Fruit fly (Drosophila melanogaster) whole organism, embryonic: ENCODE data around the gene CG31898.

Source experiments
- Abd-B ChIP-seq: fragments of 200-800 bp; sonication (Bioruptor generic); optimal IDR thresholded peaks from 2 replicates; lab custom pipeline; 2018; ENCODE audit warnings: missing biosample characterization, mild to moderate bottlenecking, missing genetic modification characterization, moderate library complexity
- Adf1 ChIP-seq: fragments of 200-800 bp; sonication (Bioruptor generic); IDR thresholded peaks from 2 replicates; pipeline ENCODE4 v1.3.6; 2022; ENCODE audit warnings: missing biosample characterization, missing genetic modification characterization
- Awh ChIP-seq: fragments of 200-800 bp; sonication (Bioruptor generic); IDR thresholded peaks from 2 replicates; pipeline ENCODE4, ENCODE4 v1.3.6; 2022; ENCODE audit warnings: missing biosample characterization, missing genetic modification characterization
- CG10267 ChIP-seq: fragments of 200-800 bp; sonication (Bioruptor generic); optimal IDR thresholded peaks from 2 replicates; lab custom pipeline; 2018; ENCODE audit warnings: missing biosample characterization, mild to moderate bottlenecking, missing genetic modification characterization, moderate library complexity
- CG10959 ChIP-seq: fragments of 200-800 bp; sonication (Bioruptor generic); IDR thresholded peaks from 2 replicates; pipeline ENCODE4 v1.3.6; 2022; ENCODE audit warnings: missing biosample characterization, missing genetic modification characterization
- CG11093 ChIP-seq: fragments of 200-800 bp; sonication (Bioruptor generic); IDR thresholded peaks from 3 replicates; pipeline ENCODE4 v1.3.6; 2022; ENCODE audit warnings: missing biosample characterization, missing genetic modification characterization
- CG12155 ChIP-seq: fragments of 200-800 bp; sonication (Bioruptor generic); optimal IDR thresholded peaks from 3 replicates; lab custom pipeline; 2016; ENCODE audit warnings: missing biosample characterization, missing genetic modification characterization
- CG12769 ChIP-seq: fragments of 200-800 bp; sonication (Bioruptor generic); optimal IDR thresholded peaks from 2 replicates; lab custom pipeline; 2019; ENCODE audit warnings: missing biosample characterization, mild to moderate bottlenecking, missing genetic modification characterization, moderate library complexity
- CG14050 ChIP-seq: fragments of 200-800 bp; sonication (Bioruptor generic); IDR thresholded peaks from 3 replicates; pipeline ENCODE4 v1.3.6; 2022; ENCODE audit warnings: missing biosample characterization, missing genetic modification characterization
- CG14667 ChIP-seq: fragments of 200-800 bp; sonication (Bioruptor generic); IDR thresholded peaks from 2 replicates; pipeline ENCODE4 v1.3.6; 2022; ENCODE audit warnings: missing biosample characterization, missing genetic modification characterization
- CG14860 ChIP-seq: fragments of 200-800 bp; sonication (Bioruptor generic); IDR thresholded peaks from 3 replicates; pipeline ENCODE4 v1.3.6; 2022; ENCODE audit warnings: missing biosample characterization, missing genetic modification characterization; ENCODE audit not compliant: partially characterized antibody
- CG15011 ChIP-seq: fragments of 200-800 bp; sonication (Bioruptor generic); optimal IDR thresholded peaks from 3 replicates; lab custom pipeline; 2018; ENCODE audit warnings: missing biosample characterization, mild to moderate bottlenecking, missing genetic modification characterization
- CG15514 ChIP-seq: fragments of 200-800 bp; sonication (Bioruptor generic); optimal IDR thresholded peaks from 3 replicates; lab custom pipeline; 2017; ENCODE audit warnings: missing biosample characterization, missing genetic modification characterization, mild to moderate bottlenecking, moderate library complexity, missing genetic modification reagents
- CG17385 ChIP-seq: fragments of 200-800 bp; sonication (Bioruptor generic); optimal IDR thresholded peaks from 3 replicates; lab custom pipeline; 2018; ENCODE audit warnings: missing biosample characterization, mild to moderate bottlenecking, missing genetic modification characterization
- CG2116 ChIP-seq: fragments of 200-800 bp; sonication (Bioruptor generic); optimal IDR thresholded peaks from 3 replicates; lab custom pipeline; 2018; ENCODE audit warnings: missing biosample characterization, mild to moderate bottlenecking, missing genetic modification characterization
- CG2875 ChIP-seq: fragments of 200-800 bp; sonication (Bioruptor generic); optimal IDR thresholded peaks from 2 replicates; lab custom pipeline; 2017; ENCODE audit warnings: missing biosample characterization, mild to moderate bottlenecking, missing genetic modification characterization, missing genetic modification reagents
- CG3847 ChIP-seq: fragments of 200-800 bp; sonication (Bioruptor generic); IDR thresholded peaks from 2 replicates; pipeline ENCODE4 v1.3.6; 2022; ENCODE audit warnings: missing biosample characterization, missing genetic modification characterization
- CG4360 ChIP-seq: fragments of 200-800 bp; sonication (Bioruptor generic); IDR thresholded peaks from 2 replicates; pipeline ENCODE4 v1.3.6; 2022; ENCODE audit warnings: missing biosample characterization, missing genetic modification characterization
- CG4820 ChIP-seq: fragments of 200-800 bp; sonication (Bioruptor generic); optimal IDR thresholded peaks from 3 replicates; lab custom pipeline; 2016; ENCODE audit warnings: missing biosample characterization, missing genetic modification characterization
- CG7987 ChIP-seq: fragments of 200-800 bp; sonication (Bioruptor generic); optimal IDR thresholded peaks from 2 replicates; lab custom pipeline; 2018; ENCODE audit warnings: missing biosample characterization, mild to moderate bottlenecking, missing genetic modification characterization, moderate library complexity
- CG9876 ChIP-seq: fragments of 200-800 bp; sonication (Bioruptor generic); optimal IDR thresholded peaks from 2 replicates; lab custom pipeline; 2016; ENCODE audit warnings: missing biosample characterization, missing genetic modification characterization
- Dll ChIP-seq: fragments of 200-800 bp; sonication (Bioruptor generic); IDR thresholded peaks from 4 replicates; pipeline ENCODE4 v1.3.6; 2022; ENCODE audit warnings: missing biosample characterization, missing genetic modification characterization; ENCODE audit not compliant: partially characterized antibody
- Dp ChIP-seq: fragments of 200-800 bp; sonication (Bioruptor generic); optimal IDR thresholded peaks from 2 replicates; lab custom pipeline; 2018; ENCODE audit warnings: missing biosample characterization, mild to moderate bottlenecking, missing genetic modification characterization, moderate library complexity
- Drgx ChIP-seq: fragments of 200-800 bp; sonication (Bioruptor generic); IDR thresholded peaks from 2 replicates; pipeline ENCODE4 v1.3.6; 2022; ENCODE audit warnings: missing biosample characterization, missing genetic modification characterization
- Ets97D ChIP-seq: fragments of 200-800 bp; sonication (Bioruptor generic); optimal IDR thresholded peaks from 3 replicates; lab custom pipeline; 2016; ENCODE audit warnings: missing biosample characterization, missing genetic modification characterization
- HLHmδ ChIP-seq: fragments of 200-800 bp; sonication (Bioruptor generic); optimal IDR thresholded peaks from 2 replicates; lab custom pipeline; 2018; ENCODE audit warnings: missing biosample characterization, mild to moderate bottlenecking, missing genetic modification characterization, moderate library complexity
- Hey ChIP-seq: fragments of 200-800 bp; sonication (Bioruptor generic); optimal IDR thresholded peaks from 3 replicates; lab custom pipeline; 2018; ENCODE audit warnings: missing biosample characterization, mild to moderate bottlenecking, missing genetic modification characterization
- HmgZ ChIP-seq: fragments of 200-800 bp; sonication (Bioruptor generic); optimal IDR thresholded peaks from 2 replicates; lab custom pipeline; 2018; ENCODE audit warnings: missing biosample characterization, mild to moderate bottlenecking, missing genetic modification characterization
- MESR4 ChIP-seq: fragments of 200-800 bp; sonication (Bioruptor generic); optimal IDR thresholded peaks from 2 replicates; lab custom pipeline; 2018; ENCODE audit warnings: missing biosample characterization, mild to moderate bottlenecking, missing genetic modification characterization, moderate library complexity
- Rfx ChIP-seq: fragments of 200-800 bp; sonication (Bioruptor generic); IDR thresholded peaks from 2 replicates; pipeline ENCODE4 v1.3.6; 2022; ENCODE audit warnings: missing biosample characterization, missing genetic modification characterization
- Sox100B ChIP-seq: fragments of 200-800 bp; sonication (Bioruptor generic); optimal IDR thresholded peaks from 3 replicates; lab custom pipeline; 2018; ENCODE audit warnings: missing biosample characterization, mild to moderate bottlenecking, missing genetic modification characterization
- gem ChIP-seq: fragments of 200-800 bp; sonication (Bioruptor generic); optimal IDR thresholded peaks from 2 replicates; lab custom pipeline; 2019; ENCODE audit warnings: missing biosample characterization, mild to moderate bottlenecking, missing genetic modification characterization, moderate library complexity
- jigr1 ChIP-seq: fragments of 200-800 bp; sonication (Bioruptor generic); IDR thresholded peaks from 3 replicates; pipeline ENCODE4 v1.3.6; 2022; ENCODE audit warnings: missing biosample characterization, missing genetic modification characterization
- luna ChIP-seq: fragments of 200-800 bp; sonication (Bioruptor generic); optimal IDR thresholded peaks from 2 replicates; lab custom pipeline; 2016; ENCODE audit warnings: missing biosample characterization, missing genetic modification characterization
- mld ChIP-seq: fragments of 200-800 bp; sonication (Bioruptor generic); IDR thresholded peaks from 3 replicates; pipeline ENCODE4 v1.3.6; 2022; ENCODE audit warnings: missing biosample characterization, missing genetic modification characterization; ENCODE audit not compliant: partially characterized antibody
- nau ChIP-seq: fragments of 200-800 bp; sonication (Bioruptor generic); optimal IDR thresholded peaks from 3 replicates; lab custom pipeline; 2017; ENCODE audit warnings: missing biosample characterization, mild to moderate bottlenecking, missing genetic modification characterization, missing genetic modification reagents
- odd ChIP-seq: fragments of 200-800 bp; sonication (Bioruptor generic); optimal IDR thresholded peaks from 2 replicates; lab custom pipeline; 2017; ENCODE audit warnings: missing biosample characterization, mild to moderate bottlenecking, missing genetic modification characterization
- onecut ChIP-seq: fragments of 200-800 bp; sonication (Bioruptor generic); IDR thresholded peaks from 2 replicates; pipeline ENCODE4 v1.3.6; 2022; ENCODE audit warnings: missing biosample characterization, missing genetic modification characterization
- p53 ChIP-seq: fragments of 200-800 bp; sonication (Bioruptor generic); optimal IDR thresholded peaks from 2 replicates; lab custom pipeline; 2016; ENCODE audit warnings: missing biosample characterization, missing genetic modification characterization
- ro ChIP-seq: fragments of 200-800 bp; sonication (Bioruptor generic); IDR thresholded peaks from 2 replicates; pipeline ENCODE4 v1.3.6; 2022; ENCODE audit warnings: missing biosample characterization, missing genetic modification characterization
- run ChIP-seq: fragments of 200-800 bp; sonication (Bioruptor generic); optimal IDR thresholded peaks from 3 replicates; lab custom pipeline; 2018; ENCODE audit warnings: missing biosample characterization, mild to moderate bottlenecking, missing genetic modification characterization
- salm ChIP-seq: fragments of 200-800 bp; sonication (Bioruptor generic); optimal IDR thresholded peaks from 2 replicates; lab custom pipeline; 2018; ENCODE audit warnings: missing biosample characterization, mild to moderate bottlenecking, missing genetic modification characterization
- sd ChIP-seq: fragments of 200-800 bp; sonication (Bioruptor generic); optimal IDR thresholded peaks from 3 replicates; lab custom pipeline; 2018; ENCODE audit warnings: missing biosample characterization, mild to moderate bottlenecking, missing genetic modification characterization, moderate library complexity
- sisA ChIP-seq: fragments of 200-800 bp; sonication (Bioruptor generic); IDR thresholded peaks from 2 replicates; pipeline ENCODE4 v1.3.6; 2022; ENCODE audit warnings: missing biosample characterization, missing genetic modification characterization
- slp2 ChIP-seq: fragments of 200-800 bp; sonication (Bioruptor generic); optimal IDR thresholded peaks from 2 replicates; lab custom pipeline; 2016; ENCODE audit warnings: missing biosample characterization, missing genetic modification characterization
- tap ChIP-seq: fragments of 200-800 bp; optimal IDR thresholded peaks from 3 replicates; lab custom pipeline; 2019; ENCODE audit warnings: missing biosample characterization, mild to moderate bottlenecking, missing genetic modification characterization, moderate library complexity
- trh ChIP-seq: fragments of 200-800 bp; sonication (Bioruptor generic); optimal IDR thresholded peaks from 2 replicates; lab custom pipeline; 2016; ENCODE audit warnings: missing biosample characterization, missing genetic modification characterization
- unc-4 ChIP-seq: fragments of 200-800 bp; sonication (Bioruptor generic); IDR thresholded peaks from 2 replicates; pipeline ENCODE4 v1.3.6; 2022; ENCODE audit warnings: missing biosample characterization, missing genetic modification characterization; ENCODE audit not compliant: partially characterized antibody
- vnd ChIP-seq: fragments of 200-800 bp; sonication (Bioruptor generic); IDR thresholded peaks from 3 replicates; pipeline ENCODE4 v1.3.6; 2022; ENCODE audit warnings: missing biosample characterization, missing genetic modification characterization; ENCODE audit not compliant: partially characterized antibody
- zen2 ChIP-seq: fragments of 200-800 bp; sonication (Bioruptor generic); IDR thresholded peaks from 3 replicates; pipeline ENCODE4 v1.3.6; 2022; ENCODE audit warnings: missing biosample characterization, missing genetic modification characterization; ENCODE audit not compliant: partially characterized antibody

The CG31898 gene

DNA sequence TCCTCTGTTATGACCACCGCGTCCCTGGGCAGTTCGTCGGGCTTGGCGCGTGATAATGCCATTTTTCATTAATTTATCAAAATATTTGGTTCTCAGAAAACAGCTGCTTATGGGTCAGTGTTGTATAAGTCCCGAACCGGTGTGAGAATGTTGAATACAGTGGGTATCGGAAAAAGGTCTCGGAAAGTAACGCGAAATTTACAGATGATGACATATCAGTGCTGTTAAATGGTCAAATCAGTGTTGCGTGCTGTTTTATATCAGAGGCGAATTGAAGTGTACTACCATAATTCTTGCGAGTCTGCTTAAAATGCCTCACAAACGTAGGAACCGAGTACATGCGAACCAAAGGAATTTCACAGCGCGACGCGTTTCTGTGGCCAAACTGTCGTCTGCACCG lies 17.6 kb upstream of the CG31898 start, which contains the start of the genes CG13392 and Rcd4 (continued):
- TF ChIP-seq CG2875 (peak; percentile 10), CG14050 (GFP tag; lab: Robert Waterston, UW) (peak; percentile 14; the same call in 1 of the 3 replicates), p53 (peak; percentile 26), CG4820 (peak; percentile 46), CG3847 (GFP tag; lab: Robert Waterston, UW) (peak; percentile 79), Sox100B (GFP tag; lab: Kevin White, UChicago) (no peak), Dll (peak; percentile 63; the same call in 2 of the 4 replicates), Drgx (GFP tag; lab: Robert Waterston, UW) (peak; percentile 45; the same call in 1 of the 2 replicates), HLHmδ (GFP tag; lab: Kevin White, UChicago) (peak; percentile 28), salm (tag; lab: Kevin White, UChicago) (no peak), CG2116 (GFP tag; lab: Kevin White, UChicago) (peak; percentile 97), unc-4 (peak; percentile 54), Rfx (peak; percentile 88), run (tag; lab: Kevin White, UChicago) (peak; percentile 1), slp2 (GFP tag; lab: Kevin White, UChicago) (peak; percentile 30), CG14667 (no peak), vnd (GFP tag; lab: Robert Waterston, UW) (0 out of 3 replicates have a peak, but pooled peaks have one; percentile 16), sd (tag; lab: Kevin White, UChicago) (peak; percentile 77), ro (GFP tag; lab: Robert Waterston, UW) (no peak), CG15011 (GFP tag; lab: Kevin White, UChicago) (no peak), trh (no peak), zen2 (peak; percentile 72; the same call in 2 of the 3 replicates), gem (tag; lab: Kevin White, UChicago) (peak; percentile 7), mld (GFP tag; lab: Robert Waterston, UW) (peak; percentile 13; the same call in 1 of the 3 replicates), Hey (tag; lab: Kevin White, UChicago) (no peak), CG14860 (GFP tag; lab: Robert Waterston, UW) (peak; percentile 44; the same call in 2 of the 3 replicates), nau (GFP tag; lab: Kevin White, UChicago) (peak; percentile 32), sisA (GFP tag; lab: Robert Waterston, UW) (0 out of 2 replicates have a peak, but pooled peaks have one; percentile 33), CG10959 (no peak; the same call in 1 of the 2 replicates), MESR4 (GFP tag; lab: Kevin White, UChicago) (peak; percentile 78), CG15514 (GFP tag; lab: Kevin White, UChicago) (peak; percentile 90), CG4360 (GFP tag; lab: Robert Waterston, UW) (no peak), Abd-B (GFP tag; lab: Kevin White, UChicago) (no peak), CG12769 (tag; lab: Kevin White, UChicago) (peak; percentile 72), Awh (GFP tag; lab: Robert Waterston, UW) (no peak), HmgZ (peak; percentile 84), luna (GFP tag; lab: Kevin White, UChicago) (peak; percentile 60), CG12155 (peak; percentile 70), Adf1 (GFP tag; lab: Robert Waterston, UW) (no peak; the same call in 1 of the 2 replicates), Dp (GFP tag; lab: Kevin White, UChicago) (peak; percentile 33), tap (no peak), CG9876 (peak; percentile 45), CG17385 (GFP tag; lab: Kevin White, UChicago) (peak; percentile 65), onecut (peak; percentile 49; the same call in 1 of the 2 replicates), CG11093 (GFP tag; lab: Robert Waterston, UW) (no peak), CG7987 (GFP tag; lab: Kevin White, UChicago) (peak; percentile 71), Ets97D (GFP tag; lab: Kevin White, UChicago) (peak; percentile 81), odd (GFP tag; lab: Kevin White, UChicago) (no peak), CG10267 (tag; lab: Kevin White, UChicago) (peak; percentile 97), jigr1 (GFP tag; lab: Robert Waterston, UW) (no peak)
